Fruit fly (Drosophila melanogaster): ENCODE results near the gene trol.

trol gene

dm6 chrX:2443798-2444197 is 101.4 kb downstream of the trol start, which contains the start of gene tko (continued):
- TF ChIP-seq CG5245 (GFP tag; optimal IDR thresholded peaks at IDR 0.05) (no peak), ind (GFP tag; optimal IDR thresholded peaks at IDR 0.05) (no peak), ac (GFP tag; optimal IDR thresholded peaks at IDR 0.05) (no peak), so (GFP tag; IDR thresholded peaks at IDR 0.05) (no peak), Scr (GFP tag; IDR thresholded peaks at IDR 0.05; ENCODE audit: partially characterized antibody) (peak; percentile 90), pnt (GFP tag; optimal IDR thresholded peaks at IDR 0.05) (no peak), BEAF-32 (GFP tag; optimal IDR thresholded peaks at IDR 0.05) (peak; percentile 98), CG14860 (GFP tag; IDR thresholded peaks at IDR 0.05; ENCODE audit: partially characterized antibody) (peak; percentile 84), CG16779 (GFP tag; IDR thresholded peaks at IDR 0.05) (no peak), bbx (GFP tag; IDR thresholded peaks at IDR 0.05; ENCODE audit: partially characterized antibody) (peak; percentile 96), dan (GFP tag; IDR thresholded peaks at IDR 0.05) (no peak), grau (tag; optimal IDR thresholded peaks at IDR 0.05) (no peak), gsb (GFP tag; IDR thresholded peaks at IDR 0.05) (no peak), HLH4C (GFP tag; IDR thresholded peaks at IDR 0.05; ENCODE audit: partially characterized antibody) (peak; percentile 87), CG10209 (GFP tag; optimal IDR thresholded peaks at IDR 0.05) (no peak), CG7963 (GFP tag; IDR thresholded peaks at IDR 0.05; ENCODE audit: partially characterized antibody) (peak; percentile 90), otp (GFP tag; IDR thresholded peaks at IDR 0.05) (no peak), C15 (GFP tag; IDR thresholded peaks at IDR 0.05) (no peak), br (optimal IDR thresholded peaks at IDR 0.05) (no peak), sima (GFP tag; optimal IDR thresholded peaks at IDR 0.05) (no peak), CG16813 (GFP tag; IDR thresholded peaks at IDR 0.05; ENCODE audit: partially characterized antibody) (peak; percentile 96), ranshi (GFP tag; IDR thresholded peaks at IDR 0.05) (no peak), bigmax (GFP tag; optimal IDR thresholded peaks at IDR 0.05) (no peak), Dref (GFP tag; IDR thresholded peaks at IDR 0.05) (peak; percentile 67), Camta (GFP tag; optimal IDR thresholded peaks at IDR 0.05) (no peak), Xrp1 (GFP tag; IDR thresholded peaks at IDR 0.05) (no peak), Atf6 (GFP tag; IDR thresholded peaks at IDR 0.05) (no peak), CG13287 (GFP tag; IDR thresholded peaks at IDR 0.05; ENCODE audit: partially characterized antibody) (peak; percentile 96), CG15269 (tag; optimal IDR thresholded peaks at IDR 0.05) (no peak), H15 (GFP tag; IDR thresholded peaks at IDR 0.05) (no peak), p53 (GFP tag; optimal IDR thresholded peaks at IDR 0.05) (peak; percentile 7), CG10565 (GFP tag; optimal IDR thresholded peaks at IDR 0.05) (no peak), Fer3 (tag; optimal IDR thresholded peaks at IDR 0.05) (no peak), Dad (GFP tag; optimal IDR thresholded peaks at IDR 0.05) (no peak), CG12299 (tag; optimal IDR thresholded peaks at IDR 0.05) (no peak)

DNA sequence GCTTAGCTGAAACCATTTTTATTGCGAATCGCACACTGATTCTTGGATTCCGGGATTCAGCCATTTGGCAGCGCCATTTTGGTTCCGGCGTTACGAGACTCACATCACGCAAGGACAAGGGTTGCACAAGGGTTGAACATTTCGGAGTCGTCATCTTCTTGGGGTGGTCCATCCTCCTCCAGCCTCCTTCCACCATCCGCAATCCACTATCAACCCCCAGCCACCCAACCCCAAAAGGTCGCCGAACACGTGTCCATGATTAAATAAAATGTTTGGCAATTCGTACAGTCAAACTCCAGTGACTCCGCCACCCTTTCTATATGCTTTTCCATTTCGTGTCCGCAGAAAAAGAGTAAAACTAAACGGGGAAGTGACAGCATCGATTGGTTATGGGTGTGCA is 105.0 kb downstream of the trol start:
- TF ChIP-seq CG12744 (GFP tag; optimal IDR thresholded peaks at IDR 0.05) (no peak), fu2 (GFP tag; optimal IDR thresholded peaks at IDR 0.05) (no peak), ranshi (GFP tag; IDR thresholded peaks at IDR 0.05) (no peak), z (GFP tag; IDR thresholded peaks at IDR 0.05) (no peak), CG2202 (tag; optimal IDR thresholded peaks at IDR 0.05) (no peak), seq (GFP tag; IDR thresholded peaks at IDR 0.05) (peak; percentile 74; the same call in 1 of the 2 replicates), CG6175 (GFP tag; IDR thresholded peaks at IDR 0.05) (no peak), PHDP (tag; optimal IDR thresholded peaks at IDR 0.05) (no peak), shn (GFP tag; optimal IDR thresholded peaks at IDR 0.05) (no peak), so (GFP tag; IDR thresholded peaks at IDR 0.05) (no peak), GATAe (GFP tag; conservative IDR thresholded peaks at IDR 0.05) (no peak), Hand (GFP tag; optimal IDR thresholded peaks at IDR 0.05) (no peak), CG7928 (GFP tag; optimal IDR thresholded peaks at IDR 0.05) (no peak), Nf-YB (GFP tag; optimal IDR thresholded peaks at IDR 0.05) (peak; percentile 74), ttk (GFP tag; IDR thresholded peaks at IDR 0.05) (no peak), Nf-YC (tag; optimal IDR thresholded peaks at IDR 0.05) (peak; percentile 81), CG17361 (GFP tag; IDR thresholded peaks at IDR 0.05) (no peak), tap (tag; optimal IDR thresholded peaks at IDR 0.05) (no peak), Hey (tag; optimal IDR thresholded peaks at IDR 0.05) (peak; percentile 15), CG1647 (GFP tag; optimal IDR thresholded peaks at IDR 0.05) (no peak)
